Worm (Caenorhabditis elegans) whole organism, L1 larva: ENCODE results near the gene Y57G7A.1.
A peak's percentile ranks its signal among the peaks of the same experiment; 100 is the strongest.

Experiments
- C04F5.9 ChIP-seq: sonication (generic microtip); optimal IDR thresholded peaks from 2 replicates; lab custom pipeline; 2016; ENCODE audit warnings: missing genetic modification characterization, missing compliant biosample characterization
- C16A3.4 ChIP-seq: fragments of 150-350 bp; optimal IDR thresholded peaks from 2 replicates; lab custom pipeline; 2014; ENCODE audit warnings: missing biosample characterization, missing genetic modification characterization
- aha-1 ChIP-seq: fragments of 150-350 bp; optimal IDR thresholded peaks from 2 replicates; lab custom pipeline; 2014; ENCODE audit warnings: missing biosample characterization, missing genetic modification characterization
- aly-2 ChIP-seq: fragments of 150-350 bp; optimal IDR thresholded peaks from 2 replicates; lab custom pipeline; 2014; ENCODE audit warnings: missing biosample characterization, missing genetic modification characterization
- ama-1 ChIP-seq: fragments of 150-350 bp; optimal IDR thresholded peaks from 2 replicates; lab custom pipeline; 2014
- blmp-1 ChIP-seq: fragments of 150-350 bp; optimal IDR thresholded peaks from 2 replicates; lab custom pipeline; 2014; ENCODE audit warnings: missing biosample characterization, missing genetic modification characterization
- ceh-63 ChIP-seq: fragments of 200-800 bp; sonication (Bioruptor generic); optimal IDR thresholded peaks from 2 replicates; lab custom pipeline; 2018; ENCODE audit warnings: mild to moderate bottlenecking, missing genetic modification characterization, missing compliant biosample characterization
- ceh-8 ChIP-seq: fragments of 200-800 bp; sonication (Bioruptor generic); optimal IDR thresholded peaks from 2 replicates; lab custom pipeline; 2018; ENCODE audit warnings: mild to moderate bottlenecking, missing genetic modification characterization, moderate library complexity, missing compliant biosample characterization
- dpl-1 ChIP-seq, 3 experiments: fragments of 150-350 bp in 2 of 3; sonication (generic microtip) in 1 of 3; optimal IDR thresholded peaks; 2 replicates each; lab custom pipeline; 2014 to 2017; ENCODE audit warnings: missing biosample characterization in 3 of 3, missing genetic modification characterization in 3 of 3, missing genetic modification reagents in 3 of 3
- dsc-1 ChIP-seq: sonication (generic microtip); optimal IDR thresholded peaks from 2 replicates; lab custom pipeline; 2016; ENCODE audit warnings: mild to moderate bottlenecking, missing genetic modification characterization, missing compliant biosample characterization
- egl-27 ChIP-seq, 2 experiments: fragments of 150-350 bp in 1 of 2; sonication (generic microtip); optimal IDR thresholded peaks; 3 replicates each; lab custom pipeline; 2017 to 2018; ENCODE audit warnings: missing biosample characterization in 2 of 2, missing genetic modification characterization in 2 of 2, missing genetic modification reagents in 2 of 2
- ets-5 ChIP-seq: fragments of 200-800 bp; sonication (Bioruptor generic); IDR thresholded peaks from 2 replicates; pipeline ENCODE4 v1.3.6; 2022; ENCODE audit warnings: missing genetic modification characterization, missing compliant biosample characterization
- fkh-4 ChIP-seq: sonication (generic microtip); optimal IDR thresholded peaks from 2 replicates; lab custom pipeline; 2016; ENCODE audit warnings: missing compliant biosample characterization, missing genetic modification characterization, borderline replicate concordance
- fkh-8 ChIP-seq: sonication (generic microtip); optimal IDR thresholded peaks from 2 replicates; lab custom pipeline; 2016; ENCODE audit warnings: mild to moderate bottlenecking, missing genetic modification characterization, missing compliant biosample characterization
- grh-1 ChIP-seq: fragments of 200-800 bp; sonication (Bioruptor generic); IDR thresholded peaks from 2 replicates; pipeline ENCODE4 v1.3.6; 2022; ENCODE audit warnings: missing genetic modification reagents, missing genetic modification characterization, missing compliant biosample characterization
- hlh-17 ChIP-seq: fragments of 200-800 bp; sonication (Bioruptor generic); optimal IDR thresholded peaks from 2 replicates; lab custom pipeline; 2018; ENCODE audit warnings: missing genetic modification characterization, mild to moderate bottlenecking, missing compliant biosample characterization, moderate library complexity, borderline replicate concordance
- isw-1 ChIP-seq: fragments of 200-800 bp; sonication (Bioruptor generic); IDR thresholded peaks from 2 replicates; pipeline ENCODE4 v1.3.6; 2022; ENCODE audit warnings: missing genetic modification characterization, missing compliant biosample characterization
- jun-1 ChIP-seq: fragments of 150-350 bp; optimal IDR thresholded peaks from 2 replicates; lab custom pipeline; 2014; ENCODE audit warnings: missing biosample characterization, missing genetic modification reagents, missing genetic modification characterization
- lin-14 ChIP-seq: fragments of 200-800 bp; sonication (Bioruptor generic); optimal IDR thresholded peaks from 2 replicates; lab custom pipeline; 2018; ENCODE audit warnings: mild to moderate bottlenecking, missing genetic modification characterization, moderate library complexity, missing compliant biosample characterization
- lin-39 ChIP-seq: fragments of 150-350 bp; optimal IDR thresholded peaks from 2 replicates; lab custom pipeline; 2014; ENCODE audit warnings: missing biosample characterization, missing genetic modification reagents, missing genetic modification characterization
- lsy-2 ChIP-seq, 2 experiments: fragments of 150-350 bp; optimal IDR thresholded peaks; 2 replicates each; lab custom pipeline; 2014; ENCODE audit warnings: missing biosample characterization in 2 of 2, missing genetic modification characterization in 2 of 2
- mdl-1 ChIP-seq, 2 experiments: fragments of 150-350 bp; optimal IDR thresholded peaks; 2 replicates each; lab custom pipeline; 2014 to 2017; ENCODE audit warnings: missing biosample characterization in 2 of 2, missing genetic modification characterization in 2 of 2, inconsistent platforms in 1 of 2
- nhr-11 ChIP-seq: fragments of 150-350 bp; optimal IDR thresholded peaks from 2 replicates; lab custom pipeline; 2014; ENCODE audit warnings: missing biosample characterization, missing genetic modification characterization
- nhr-12 ChIP-seq: sonication (generic microtip); optimal IDR thresholded peaks from 2 replicates; lab custom pipeline; 2017; ENCODE audit warnings: missing biosample characterization, missing genetic modification characterization
- nhr-19 ChIP-seq: fragments of 200-800 bp; sonication (Bioruptor generic); conservative IDR thresholded peaks from 2 replicates; pipeline ENCODE4 v1.3.6; 2022; ENCODE audit warnings: missing genetic modification characterization, missing compliant biosample characterization
- nhr-47 ChIP-seq: sonication (generic microtip); optimal IDR thresholded peaks from 2 replicates; lab custom pipeline; 2016; ENCODE audit warnings: mild to moderate bottlenecking, missing genetic modification characterization, moderate library complexity, missing compliant biosample characterization
- nhr-76 ChIP-seq: sonication (generic microtip); optimal IDR thresholded peaks from 2 replicates; lab custom pipeline; 2017; ENCODE audit warnings: missing biosample characterization, missing genetic modification characterization
- nhr-77 ChIP-seq: fragments of 150-350 bp; optimal IDR thresholded peaks from 2 replicates; lab custom pipeline; 2014; ENCODE audit warnings: missing biosample characterization, missing genetic modification characterization
- nhr-85 ChIP-seq: sonication (generic microtip); peaks from one replicate; lab custom pipeline; 2016; ENCODE audit warnings: missing genetic modification characterization, inconsistent platforms, missing compliant biosample characterization
- nhr-90 ChIP-seq: sonication (generic microtip); optimal IDR thresholded peaks from 2 replicates; lab custom pipeline; 2016; ENCODE audit warnings: mild to moderate bottlenecking, missing genetic modification characterization, missing compliant biosample characterization; ENCODE audit not compliant: poor library complexity
- pqm-1 ChIP-seq: sonication (generic microtip); optimal IDR thresholded peaks from 3 replicates; lab custom pipeline; 2017; ENCODE audit warnings: missing biosample characterization, missing genetic modification characterization
- rnt-1 ChIP-seq: sonication (generic microtip); optimal IDR thresholded peaks from 2 replicates; lab custom pipeline; 2016; ENCODE audit warnings: mild to moderate bottlenecking, missing genetic modification characterization, moderate library complexity, missing compliant biosample characterization
- snu-23 ChIP-seq: sonication (generic microtip); optimal IDR thresholded peaks from 2 replicates; lab custom pipeline; 2016; ENCODE audit warnings: missing genetic modification characterization, missing compliant biosample characterization
- sup-37 ChIP-seq: fragments of 200-800 bp; sonication (Bioruptor generic); optimal IDR thresholded peaks from 2 replicates; lab custom pipeline; 2018; ENCODE audit warnings: mild to moderate bottlenecking, missing genetic modification characterization, missing compliant biosample characterization
- swsn-7 ChIP-seq: sonication (generic microtip); optimal IDR thresholded peaks from 2 replicates; lab custom pipeline; 2016; ENCODE audit warnings: missing genetic modification characterization, missing compliant biosample characterization
- unc-130 ChIP-seq: fragments of 150-350 bp; optimal IDR thresholded peaks from 2 replicates; lab custom pipeline; 2017; ENCODE audit warnings: missing biosample characterization, missing genetic modification characterization, inconsistent platforms
- unc-30 ChIP-seq: sonication (generic microtip); optimal IDR thresholded peaks from 2 replicates; lab custom pipeline; 2017; ENCODE audit warnings: missing biosample characterization, missing genetic modification characterization
- unc-62 ChIP-seq: fragments of 150-350 bp; optimal IDR thresholded peaks from 2 replicates; lab custom pipeline; 2014; ENCODE audit warnings: missing biosample characterization, missing genetic modification reagents, missing genetic modification characterization
- unc-86 ChIP-seq: sonication (generic microtip); optimal IDR thresholded peaks from 2 replicates; lab custom pipeline; 2016; ENCODE audit warnings: missing genetic modification characterization, missing compliant biosample characterization
- unc-98 ChIP-seq: fragments of 200-800 bp; sonication (Bioruptor generic); IDR thresholded peaks from 2 replicates; pipeline ENCODE4 v1.3.6; 2022; ENCODE audit warnings: missing genetic modification characterization, missing compliant biosample characterization
- xbp-1 ChIP-seq: sonication (generic microtip); optimal IDR thresholded peaks from 2 replicates; lab custom pipeline; 2016; ENCODE audit warnings: missing genetic modification characterization, missing compliant biosample characterization
- zag-1 ChIP-seq: fragments of 150-350 bp; optimal IDR thresholded peaks from 2 replicates; lab custom pipeline; 2014; ENCODE audit warnings: missing biosample characterization, missing genetic modification characterization
- ztf-11 ChIP-seq, 2 experiments: sonication (generic microtip); optimal IDR thresholded peaks; 2 replicates each; lab custom pipeline; 2016 to 2017; ENCODE audit warnings: missing genetic modification characterization in 2 of 2, missing biosample characterization in 1 of 2, missing compliant biosample characterization in 1 of 2

The Y57G7A.1 gene

DNA sequence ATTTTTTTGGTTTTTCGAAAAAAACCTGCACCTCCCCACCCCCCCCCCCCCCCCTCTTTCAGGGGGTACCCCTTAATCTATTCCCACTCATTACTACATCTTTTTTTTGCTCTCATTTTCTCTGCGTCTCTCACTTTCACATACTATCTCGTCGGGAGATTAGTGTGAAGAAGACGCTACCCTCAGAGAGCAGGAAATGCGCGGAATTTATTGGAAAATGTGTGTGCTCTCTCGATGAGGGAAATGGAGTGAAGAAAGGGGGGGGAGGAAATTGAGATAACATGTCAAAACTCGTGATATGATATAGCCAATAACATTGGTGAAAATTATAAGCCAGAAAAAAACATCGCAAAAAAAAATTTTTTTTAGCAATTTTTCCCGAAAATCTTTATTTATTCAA is 27.3 kb downstream of the Y57G7A.1 start:
- no peak for TF ChIP-seq rnt-1 (tag; lab: Kevin White, UChicago)
- TF ChIP-seq nhr-77 (tag; lab: Kevin White, UChicago): no peak
- no peak for TF ChIP-seq dpl-1 (GFP tag; optimal IDR thresholded peaks at IDR 0.05; lab: Kevin White, UChicago)
- no peak for TF ChIP-seq blmp-1 (tag; lab: Kevin White, UChicago)
- no peak for TF ChIP-seq hlh-17
- no peak for TF ChIP-seq aha-1 (tag; lab: Kevin White, UChicago)
- TF ChIP-seq nhr-47: peak; percentile 18
- peak; percentile 48 for TF ChIP-seq lin-14 (GFP tag; lab: Kevin White, UChicago)
- TF ChIP-seq C04F5.9 (tag; lab: Kevin White, UChicago): no peak
- no peak for TF ChIP-seq isw-1 (GFP tag; lab: Robert Waterston, UW)
- TF ChIP-seq sup-37: no peak
- no peak for TF ChIP-seq pqm-1
- no peak for TF ChIP-seq nhr-90 (tag; lab: Kevin White, UChicago)
- no peak for TF ChIP-seq aly-2
- TF ChIP-seq unc-30 (tag; lab: Kevin White, UChicago): no peak
- no peak for TF ChIP-seq unc-86 (tag; lab: Kevin White, UChicago)
- TF ChIP-seq zag-1 (tag; lab: Kevin White, UChicago): no peak
- peak; percentile 51 for TF ChIP-seq fkh-8 (tag; lab: Kevin White, UChicago)
- TF ChIP-seq nhr-11 (tag; lab: Kevin White, UChicago): no peak
- no peak for TF ChIP-seq nhr-12
- no peak for TF ChIP-seq nhr-19 (GFP tag; lab: Robert Waterston, UW)
- TF ChIP-seq dsc-1 (tag; lab: Kevin White, UChicago): peak; percentile 59
- no peak for TF ChIP-seq grh-1 (GFP tag; lab: Robert Waterston, UW)
- TF ChIP-seq lsy-2 (tag; optimal IDR thresholded peaks at IDR 0.05; lab: Kevin White, UChicago): no peak
- no peak for TF ChIP-seq unc-98 (GFP tag; lab: Robert Waterston, UW)
- TF ChIP-seq nhr-76 (tag; lab: Kevin White, UChicago): no peak
- TF ChIP-seq lin-39 (tag; lab: Kevin White, UChicago): no peak
- TF ChIP-seq swsn-7: peak; percentile 4
- TF ChIP-seq egl-27 (tag; optimal IDR thresholded peaks at IDR 0.05; lab: Kevin White, UChicago): no peak

DNA sequence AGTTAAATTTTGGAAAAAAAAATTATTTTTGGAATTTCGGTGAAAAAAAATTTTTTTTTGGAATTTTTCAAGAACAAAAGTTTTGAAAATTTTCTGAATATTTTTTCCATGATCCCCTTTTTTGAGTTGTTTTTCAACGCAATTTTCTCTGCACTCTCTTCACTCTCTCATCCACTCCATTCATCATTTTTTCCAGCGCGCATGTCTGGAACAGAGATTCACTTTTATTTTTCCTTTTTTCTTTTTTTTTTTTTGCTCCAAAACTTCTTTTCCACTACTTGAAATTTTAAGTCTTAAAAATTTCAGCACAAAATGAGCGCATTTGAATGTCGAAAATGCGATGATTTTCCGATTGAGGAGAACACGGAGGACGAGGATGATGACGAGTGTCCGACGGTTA is 28.4 kb downstream of the Y57G7A.1 start, which contains the start of gene jip-1:
Gene jip-1, plus strand, starts transcription at position 301 of the 400 bp plus-strand sequence.
- peak; percentile 31 for TF ChIP-seq nhr-85 (tag; lab: Kevin White, UChicago)
- TF ChIP-seq pqm-1: no peak

DNA sequence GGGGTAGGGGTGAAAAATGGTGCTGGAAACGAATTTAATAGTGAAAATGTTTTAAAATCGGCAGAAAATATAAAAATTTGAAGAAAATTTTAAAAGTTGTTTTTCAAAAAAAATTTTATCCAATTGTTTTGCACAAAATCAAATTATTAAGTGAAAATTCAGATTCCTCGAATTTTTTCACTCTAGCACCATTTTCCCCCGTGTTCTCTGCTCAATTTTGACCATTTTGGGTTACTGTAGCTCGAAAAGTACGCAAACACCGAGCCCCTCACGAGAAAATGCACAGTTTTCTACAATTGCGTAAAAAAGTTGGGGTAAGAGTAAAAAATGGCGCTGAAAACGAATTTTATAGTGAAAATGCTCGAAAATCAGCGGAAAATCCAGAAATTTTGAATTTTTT is 31.6 kb downstream of the Y57G7A.1 start:
- TF ChIP-seq dpl-1 (GFP tag; optimal IDR thresholded peaks at IDR 0.05; lab: Kevin White, UChicago) (no peak), lin-39 (tag; lab: Kevin White, UChicago) (no peak)

DNA sequence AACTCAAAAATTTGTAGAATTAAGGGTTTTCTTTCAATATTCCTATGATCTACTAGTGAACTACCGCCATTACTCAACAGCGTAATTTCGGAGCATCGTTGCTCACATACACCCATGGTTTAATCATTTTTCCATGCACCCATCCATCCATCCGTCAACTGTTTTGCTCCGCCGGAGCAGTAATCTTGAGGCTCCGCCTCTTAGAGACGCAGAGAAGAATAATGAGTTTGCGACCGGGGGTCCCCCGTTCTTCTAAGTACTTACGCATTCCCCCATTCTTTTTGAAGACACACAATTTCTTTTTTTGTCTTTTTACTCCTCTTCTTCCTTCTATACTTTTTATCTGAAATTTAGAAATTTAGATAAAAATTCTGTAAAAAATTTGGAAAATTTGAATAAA is 39.9 kb downstream of the Y57G7A.1 start:
- TF ChIP-seq fkh-4 (tag; lab: Kevin White, UChicago) (no peak), lin-14 (GFP tag; lab: Kevin White, UChicago) (peak; percentile 18)

DNA sequence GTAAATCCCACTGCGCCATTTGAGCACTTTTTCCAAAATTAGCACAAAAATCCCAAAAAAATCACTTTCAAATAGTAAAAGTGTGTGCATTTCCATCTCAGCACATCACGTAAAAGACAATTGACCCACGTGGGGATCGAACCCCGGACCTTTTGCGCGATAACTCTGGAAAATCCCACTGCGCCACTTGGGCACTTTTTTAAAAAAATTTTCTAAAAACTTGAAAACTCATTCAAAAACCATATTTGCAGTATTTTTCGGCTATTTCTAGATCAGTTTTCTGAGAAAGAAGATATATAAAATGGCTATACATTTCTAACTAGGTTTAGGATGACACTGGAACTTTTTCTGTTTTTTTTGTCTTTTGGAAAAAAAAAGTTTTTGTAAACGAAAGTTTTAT is 41.8 kb downstream of the Y57G7A.1 start:
- TF ChIP-seq ceh-63 (GFP tag; lab: Kevin White, UChicago) (no peak), ceh-8 (GFP tag; lab: Kevin White, UChicago) (no peak), mdl-1 (tag; optimal IDR thresholded peaks at IDR 0.05; lab: Kevin White, UChicago) (no peak), xbp-1 (no peak), nhr-19 (GFP tag; lab: Robert Waterston, UW) (no peak), nhr-90 (tag; lab: Kevin White, UChicago) (no peak), dsc-1 (tag; lab: Kevin White, UChicago) (no peak), ztf-11 (tag; optimal IDR thresholded peaks at IDR 0.05; lab: Kevin White, UChicago) (no peak), unc-62 (GFP tag; lab: Kevin White, UChicago) (no peak), jun-1 (tag; lab: Kevin White, UChicago) (no peak), isw-1 (GFP tag; lab: Robert Waterston, UW) (no peak), snu-23 (GFP tag; lab: Kevin White, UChicago) (no peak), unc-130 (tag; lab: Kevin White, UChicago) (no peak), ets-5 (no peak), lin-14 (GFP tag; lab: Kevin White, UChicago) (no peak), C16A3.4 (tag; lab: Kevin White, UChicago) (no peak), ama-1 (no peak)
